Fruit fly (Drosophila melanogaster) whole organism: ENCODE data around the gene CG17896.

Experiments used
- CG8478 ChIP-seq: fragments of >200 bp; optimal IDR thresholded peaks from 2 replicates; lab custom pipeline; 2018; ENCODE audit warnings: inconsistent platforms
- Dll ChIP-seq: fragments of >200 bp; optimal IDR thresholded peaks from 2 replicates; lab custom pipeline; 2017
- EcR ChIP-seq, 2 experiments: fragments of >200 bp; optimal IDR thresholded peaks; 2 replicates each; lab custom pipeline; 2017; ENCODE audit warnings: missing biosample characterization in 2 of 2, missing genetic modification characterization in 2 of 2, missing genetic modification reagents in 2 of 2
- pan ChIP-seq: fragments of >200 bp; optimal IDR thresholded peaks from 2 replicates; lab custom pipeline; 2017
- psq ChIP-seq: fragments of >200 bp; optimal IDR thresholded peaks from 2 replicates; lab custom pipeline; 2017
- usp ChIP-seq: fragments of >200 bp; optimal IDR thresholded peaks from 2 replicates; lab custom pipeline; 2017; ENCODE audit warnings: missing biosample characterization, missing genetic modification characterization, mixed read lengths

Gene CG17896

DNA sequence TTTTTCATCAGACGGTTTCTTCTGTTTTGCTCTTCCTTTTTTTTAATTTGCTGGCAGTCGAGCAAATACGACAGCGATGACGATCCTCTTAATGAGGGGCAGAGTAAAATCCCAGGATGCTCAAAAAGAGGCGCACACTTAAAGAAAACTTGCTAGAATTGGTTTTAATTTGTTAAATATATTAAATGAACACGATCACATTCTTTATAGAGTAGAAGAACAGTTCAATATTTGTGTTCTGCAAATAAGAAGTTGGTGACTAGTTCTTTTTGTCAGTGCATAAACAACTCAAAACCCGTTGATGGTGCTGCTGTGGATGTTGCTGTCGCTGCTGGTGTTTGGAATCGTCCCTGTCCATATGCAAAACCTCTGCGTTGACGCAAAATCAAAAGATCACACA, 45.0 kb downstream of the CG17896 start:
- TF ChIP-seq CG8478 (lab: Kevin White, UChicago), result no peak
- TF ChIP-seq usp (GFP tag; lab: Kevin White, UChicago), result no peak
- TF ChIP-seq psq (lab: Kevin White, UChicago), result no peak
- TF ChIP-seq pan (lab: Kevin White, UChicago), result no peak
- no peak for TF ChIP-seq EcR (GFP tag; optimal IDR thresholded peaks at IDR 0.05; lab: Kevin White, UChicago)
- no peak for TF ChIP-seq Dll

DNA sequence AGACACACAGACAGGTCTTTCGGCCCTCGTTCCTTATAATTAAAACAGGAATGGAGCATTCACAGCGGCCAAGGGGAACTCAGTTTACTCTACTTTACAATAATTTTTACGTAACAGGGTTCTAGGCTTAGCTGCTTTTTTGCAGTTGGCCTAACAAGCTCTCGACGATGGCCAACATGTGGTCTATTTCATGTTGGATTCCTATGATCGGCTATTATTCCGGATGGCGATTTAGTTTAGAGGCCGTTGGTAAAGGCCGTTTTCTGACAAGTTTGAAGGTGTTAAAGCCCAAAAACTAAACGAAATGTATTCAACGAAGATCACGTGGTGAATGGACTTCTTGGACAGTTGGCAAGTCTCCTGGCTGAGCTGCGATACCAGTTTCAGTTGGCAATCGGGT, 47.3 kb downstream of the CG17896 start:
- TF ChIP-seq CG8478 (lab: Kevin White, UChicago), result no peak
- no peak for TF ChIP-seq usp (GFP tag; lab: Kevin White, UChicago)
- no peak for TF ChIP-seq Dll
- no peak for TF ChIP-seq psq (lab: Kevin White, UChicago)
- no peak for TF ChIP-seq pan (lab: Kevin White, UChicago)
- TF ChIP-seq EcR (GFP tag; optimal IDR thresholded peaks at IDR 0.05; lab: Kevin White, UChicago), result no peak

DNA sequence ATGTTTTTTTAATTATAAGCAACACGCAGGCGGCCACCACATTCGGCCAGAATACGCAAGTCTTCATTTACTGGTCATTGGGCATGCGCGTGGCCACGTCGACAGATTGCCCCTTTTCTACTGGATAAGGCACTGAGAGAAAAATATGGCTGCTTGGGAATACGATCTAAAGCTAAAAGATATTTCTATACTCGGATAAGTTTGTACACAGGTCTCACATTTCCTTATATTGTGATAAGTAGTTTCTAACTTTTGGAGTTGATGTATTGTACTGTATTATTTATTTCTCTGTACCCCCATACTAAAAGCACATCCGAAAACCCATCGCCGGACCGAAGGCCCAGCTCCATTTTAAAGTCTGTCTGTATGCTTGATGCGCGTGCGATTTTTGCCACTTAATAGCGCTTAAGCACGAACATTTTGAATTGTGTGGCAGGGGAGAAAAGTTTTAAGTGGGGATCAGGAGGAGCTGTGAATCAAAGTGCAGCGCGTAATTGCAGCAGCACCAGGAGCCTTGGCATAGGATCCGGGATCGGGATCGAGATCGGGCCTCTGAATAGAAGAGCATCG, 49.2 kb downstream of the CG17896 start:
- TF ChIP-seq pan (lab: Kevin White, UChicago) (no peak), Dll (no peak), psq (lab: Kevin White, UChicago) (no peak), EcR (GFP tag; optimal IDR thresholded peaks at IDR 0.05; lab: Kevin White, UChicago) (no peak), CG8478 (lab: Kevin White, UChicago) (no peak)

DNA sequence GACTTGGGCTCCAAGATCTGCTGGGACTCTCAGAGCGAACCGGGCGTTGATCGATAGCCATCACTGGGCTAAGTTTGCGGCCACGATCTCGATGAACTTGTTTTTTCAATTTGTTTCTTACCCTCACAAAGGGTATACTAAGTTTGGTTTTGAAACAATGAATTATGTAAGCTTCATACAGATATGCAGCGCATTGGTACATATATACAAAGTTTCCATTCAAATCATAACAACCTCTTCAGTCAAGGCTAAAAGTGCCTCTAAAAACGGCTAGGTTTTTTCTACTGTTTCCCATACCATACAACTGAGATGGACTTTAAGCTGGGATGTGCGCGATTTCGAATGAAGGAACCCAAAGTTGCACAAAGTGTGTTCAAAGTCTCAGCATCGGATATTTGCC, 52.0 kb downstream of the CG17896 start:
- TF ChIP-seq psq (lab: Kevin White, UChicago), result no peak
- TF ChIP-seq Dll, result no peak
- TF ChIP-seq CG8478 (lab: Kevin White, UChicago), result no peak
- TF ChIP-seq EcR (GFP tag; optimal IDR thresholded peaks at IDR 0.05; lab: Kevin White, UChicago), result no peak
- no peak for TF ChIP-seq pan (lab: Kevin White, UChicago)
- TF ChIP-seq usp (GFP tag; lab: Kevin White, UChicago), result no peak
